Fruit fly (Drosophila melanogaster) whole organism, embryonic: ENCODE results near the gene CG13086.

Experiments used
- Adf1 ChIP-seq: fragments of 200-800 bp; sonication (Bioruptor generic); IDR thresholded peaks from 2 replicates; pipeline ENCODE4 v1.3.6; 2022; ENCODE audit warnings: missing biosample characterization, missing genetic modification characterization
- CG10209 ChIP-seq: fragments of 200-800 bp; sonication (Bioruptor generic); optimal IDR thresholded peaks from 3 replicates; lab custom pipeline; 2017; ENCODE audit warnings: missing biosample characterization, mild to moderate bottlenecking, missing genetic modification characterization, missing genetic modification reagents
- CG12219 ChIP-seq: fragments of 200-800 bp; sonication (Bioruptor generic); optimal IDR thresholded peaks from 3 replicates; lab custom pipeline; 2018; ENCODE audit warnings: missing biosample characterization, mild to moderate bottlenecking, missing genetic modification characterization
- CG14667 ChIP-seq: fragments of 200-800 bp; sonication (Bioruptor generic); IDR thresholded peaks from 2 replicates; pipeline ENCODE4 v1.3.6; 2022; ENCODE audit warnings: missing biosample characterization, missing genetic modification characterization
- CG17359 ChIP-seq: fragments of 200-800 bp; sonication (Bioruptor generic); optimal IDR thresholded peaks from 3 replicates; lab custom pipeline; 2018; ENCODE audit warnings: missing biosample characterization, mild to moderate bottlenecking, missing genetic modification characterization, moderate library complexity
- CG17568 ChIP-seq: fragments of 200-800 bp; sonication (Bioruptor generic); optimal IDR thresholded peaks from 2 replicates; lab custom pipeline; 2018; ENCODE audit warnings: missing biosample characterization, mild to moderate bottlenecking, missing genetic modification characterization, moderate library complexity
- CG17612 ChIP-seq: fragments of 200-800 bp; sonication (Bioruptor generic); IDR thresholded peaks from 2 replicates; pipeline ENCODE4 v1.3.6; 2022; ENCODE audit warnings: missing biosample characterization, missing genetic modification characterization
- CG17829 ChIP-seq: fragments of 200-800 bp; optimal IDR thresholded peaks from 2 replicates; lab custom pipeline; 2019; ENCODE audit warnings: missing biosample characterization, mild to moderate bottlenecking, missing genetic modification characterization, moderate library complexity
- CG2129 ChIP-seq: fragments of 200-800 bp; sonication (Bioruptor generic); IDR thresholded peaks from 2 replicates; pipeline ENCODE4 v1.3.6; 2022; ENCODE audit warnings: missing biosample characterization, missing genetic modification characterization; ENCODE audit not compliant: partially characterized antibody
- CG31388 ChIP-seq: fragments of 200-800 bp; sonication (Bioruptor generic); optimal IDR thresholded peaks from 2 replicates; lab custom pipeline; 2016; ENCODE audit warnings: missing biosample characterization, missing genetic modification characterization
- CG3163 ChIP-seq: fragments of 200-800 bp; sonication (Bioruptor generic); optimal IDR thresholded peaks from 3 replicates; lab custom pipeline; 2016; ENCODE audit warnings: missing biosample characterization, missing genetic modification characterization
- CG34422 ChIP-seq: fragments of 200-800 bp; sonication (Bioruptor generic); IDR thresholded peaks from 3 replicates; pipeline ENCODE4 v1.3.6; 2022; ENCODE audit warnings: missing biosample characterization, missing genetic modification characterization
- CG3995 ChIP-seq: fragments of 200-800 bp; sonication (Bioruptor generic); optimal IDR thresholded peaks from 3 replicates; lab custom pipeline; 2016; ENCODE audit warnings: missing biosample characterization, missing genetic modification characterization
- CG7271 ChIP-seq: fragments of 200-800 bp; sonication (Bioruptor generic); optimal IDR thresholded peaks from 2 replicates; lab custom pipeline; 2018; ENCODE audit warnings: missing biosample characterization, mild to moderate bottlenecking, missing genetic modification characterization, moderate library complexity
- CG7556 ChIP-seq: fragments of 200-800 bp; sonication (Bioruptor generic); optimal IDR thresholded peaks from 2 replicates; lab custom pipeline; 2017; ENCODE audit warnings: missing biosample characterization, mild to moderate bottlenecking, missing genetic modification characterization
- CG7839 ChIP-seq: fragments of 200-800 bp; sonication (Bioruptor generic); optimal IDR thresholded peaks from 3 replicates; lab custom pipeline; 2018; ENCODE audit warnings: missing biosample characterization, mild to moderate bottlenecking, missing genetic modification characterization, moderate library complexity
- CG8924 ChIP-seq: fragments of 200-800 bp; optimal IDR thresholded peaks from 3 replicates; lab custom pipeline; 2019; ENCODE audit warnings: missing biosample characterization, mild to moderate bottlenecking, missing genetic modification characterization, moderate library complexity
- CG9817 ChIP-seq: fragments of 200-800 bp; sonication (Bioruptor generic); optimal IDR thresholded peaks from 2 replicates; lab custom pipeline; 2018; ENCODE audit warnings: missing biosample characterization, mild to moderate bottlenecking, missing genetic modification characterization, moderate library complexity
- Dfd ChIP-seq, 2 experiments: fragments of >200 bp; optimal IDR thresholded peaks; 2 replicates each; lab custom pipeline; 2017; ENCODE audit warnings: missing biosample characterization in 2 of 2, missing genetic modification characterization in 2 of 2
- Doc3 ChIP-seq: fragments of 200-800 bp; sonication (Bioruptor generic); IDR thresholded peaks from 3 replicates; pipeline ENCODE4 v1.3.6; 2022; ENCODE audit warnings: missing biosample characterization, missing genetic modification characterization; ENCODE audit not compliant: partially characterized antibody
- E2f2 ChIP-seq: fragments of 200-800 bp; sonication (Bioruptor generic); IDR thresholded peaks from 2 replicates; pipeline ENCODE4 v1.3.6; 2022; ENCODE audit warnings: missing biosample characterization, missing genetic modification characterization
- Gsc ChIP-seq: fragments of 200-800 bp; sonication (Bioruptor generic); IDR thresholded peaks from 2 replicates; pipeline ENCODE4 v1.3.6; 2022; ENCODE audit warnings: missing biosample characterization, missing genetic modification characterization
- Kr ChIP-seq: fragments of 200-800 bp; sonication (Bioruptor generic); optimal IDR thresholded peaks from 2 replicates; lab custom pipeline; 2017; ENCODE audit warnings: missing biosample characterization, mild to moderate bottlenecking, missing genetic modification characterization
- MBD-R2 ChIP-seq: fragments of 200-800 bp; sonication (Bioruptor generic); IDR thresholded peaks from 2 replicates; pipeline ENCODE4 v1.3.6; 2022; ENCODE audit warnings: missing biosample characterization, missing genetic modification characterization
- Mes4 ChIP-seq: fragments of 200-800 bp; sonication (Bioruptor generic); optimal IDR thresholded peaks from 2 replicates; lab custom pipeline; 2016; ENCODE audit warnings: missing biosample characterization, missing genetic modification characterization
- Myb ChIP-seq: fragments of 200-800 bp; sonication (Bioruptor generic); optimal IDR thresholded peaks from 2 replicates; lab custom pipeline; 2016; ENCODE audit warnings: missing biosample characterization, missing genetic modification characterization
- Poxn ChIP-seq: fragments of 200-800 bp; sonication (Bioruptor generic); IDR thresholded peaks from 2 replicates; pipeline ENCODE4 v1.3.6; 2022; ENCODE audit warnings: missing biosample characterization, missing genetic modification characterization
- Sox102F ChIP-seq: fragments of 200-800 bp; sonication (Bioruptor generic); optimal IDR thresholded peaks from 2 replicates; lab custom pipeline; 2018; ENCODE audit warnings: missing biosample characterization, mild to moderate bottlenecking, missing genetic modification characterization, moderate library complexity
- Sry-β ChIP-seq: fragments of 200-800 bp; sonication (Bioruptor generic); optimal IDR thresholded peaks from 2 replicates; lab custom pipeline; 2018; ENCODE audit warnings: missing biosample characterization, mild to moderate bottlenecking, missing genetic modification characterization, moderate library complexity
- Usf ChIP-seq: fragments of 200-800 bp; sonication (Bioruptor generic); optimal IDR thresholded peaks from 2 replicates; lab custom pipeline; 2017; ENCODE audit warnings: missing genotype, missing biosample characterization, missing genetic modification characterization
- cato ChIP-seq: fragments of 200-800 bp; sonication (Bioruptor generic); optimal IDR thresholded peaks from 2 replicates; lab custom pipeline; 2016; ENCODE audit warnings: missing biosample characterization, missing genetic modification characterization, borderline replicate concordance
- chinmo ChIP-seq: fragments of 200-800 bp; sonication (Bioruptor generic); IDR thresholded peaks from 4 replicates; pipeline ENCODE4 v1.3.6; 2022; ENCODE audit warnings: missing biosample characterization, missing genetic modification characterization; ENCODE audit not compliant: partially characterized antibody
- croc ChIP-seq: fragments of 200-800 bp; sonication (Bioruptor generic); conservative IDR thresholded peaks from 3 replicates; pipeline ENCODE4 v1.3.6; 2022; ENCODE audit warnings: missing biosample characterization, missing genetic modification characterization
- fd96Cb ChIP-seq: fragments of 200-800 bp; sonication (Bioruptor generic); optimal IDR thresholded peaks from 2 replicates; lab custom pipeline; 2018; ENCODE audit warnings: missing biosample characterization, mild to moderate bottlenecking, missing genetic modification characterization, moderate library complexity
- kay ChIP-seq: fragments of 200-800 bp; sonication (Bioruptor generic); optimal IDR thresholded peaks from 2 replicates; lab custom pipeline; 2016; ENCODE audit warnings: missing biosample characterization, missing genetic modification characterization
- ken ChIP-seq: fragments of 200-800 bp; sonication (Bioruptor generic); IDR thresholded peaks from 3 replicates; pipeline ENCODE4 v1.3.6; 2022; ENCODE audit warnings: missing biosample characterization, missing genetic modification characterization
- klu ChIP-seq: fragments of 200-800 bp; sonication (Bioruptor generic); IDR thresholded peaks from 2 replicates; pipeline ENCODE4 v1.3.6; 2022; ENCODE audit warnings: missing biosample characterization, missing genetic modification characterization
- lov ChIP-seq, 2 experiments: fragments of 200-800 bp in 1 of 2; fragments of >200 bp in 1 of 2; sonication (Bioruptor generic) in 1 of 2; IDR thresholded peaks in 1 of 2; optimal IDR thresholded peaks in 1 of 2; 2 replicates in 1 of 2; 3 replicates in 1 of 2; pipeline versions ENCODE4 v1.3.6 to Lab custom; 2017 to 2022; ENCODE audit warnings: missing biosample characterization in 1 of 2, missing genetic modification characterization in 1 of 2
- nmo ChIP-seq: fragments of 200-800 bp; sonication (Bioruptor generic); optimal IDR thresholded peaks from 2 replicates; lab custom pipeline; 2018; ENCODE audit warnings: missing biosample characterization, mild to moderate bottlenecking, missing genetic modification characterization, moderate library complexity
- pb ChIP-seq: fragments of 200-800 bp; sonication (Bioruptor generic); optimal IDR thresholded peaks from 3 replicates; lab custom pipeline; 2016; ENCODE audit warnings: missing biosample characterization, missing genetic modification characterization
- pfk ChIP-seq: fragments of 200-800 bp; sonication (Bioruptor generic); optimal IDR thresholded peaks from 2 replicates; lab custom pipeline; 2018; ENCODE audit warnings: missing biosample characterization, mild to moderate bottlenecking, missing genetic modification characterization, moderate library complexity
- repo ChIP-seq: fragments of 200-800 bp; sonication (Bioruptor generic); optimal IDR thresholded peaks from 2 replicates; lab custom pipeline; 2016; ENCODE audit warnings: missing biosample characterization, missing genetic modification characterization
- salm ChIP-seq: fragments of 200-800 bp; sonication (Bioruptor generic); optimal IDR thresholded peaks from 2 replicates; lab custom pipeline; 2018; ENCODE audit warnings: missing biosample characterization, mild to moderate bottlenecking, missing genetic modification characterization
- schlank ChIP-seq: fragments of 200-800 bp; sonication (Bioruptor generic); optimal IDR thresholded peaks from 2 replicates; lab custom pipeline; 2018; ENCODE audit warnings: missing biosample characterization, mild to moderate bottlenecking, missing genetic modification characterization
- sens ChIP-seq: fragments of 200-800 bp; sonication (Bioruptor generic); peaks from one replicate; lab custom pipeline; 2016; ENCODE audit warnings: missing biosample characterization, missing genetic modification characterization
- sima ChIP-seq: fragments of 200-800 bp; sonication (Bioruptor generic); optimal IDR thresholded peaks from 2 replicates; lab custom pipeline; 2016; ENCODE audit warnings: missing biosample characterization, missing genetic modification characterization
- stwl ChIP-seq: fragments of 200-800 bp; sonication (Bioruptor generic); optimal IDR thresholded peaks from 3 replicates; lab custom pipeline; 2018; ENCODE audit warnings: missing biosample characterization, mild to moderate bottlenecking, missing genetic modification characterization, moderate library complexity
- trem ChIP-seq: fragments of 200-800 bp; optimal IDR thresholded peaks from 3 replicates; lab custom pipeline; 2019; ENCODE audit warnings: missing biosample characterization, mild to moderate bottlenecking, missing genetic modification characterization, moderate library complexity
- usp ChIP-seq: fragments of >200 bp; optimal IDR thresholded peaks from 2 replicates; lab custom pipeline; 2017; ENCODE audit warnings: missing biosample characterization, missing genetic modification characterization
- wdn ChIP-seq: fragments of 200-800 bp; sonication (Bioruptor generic); IDR thresholded peaks from 2 replicates; pipeline ENCODE4 v1.3.6; 2022; ENCODE audit warnings: missing biosample characterization, missing genetic modification characterization
- zfh1 ChIP-seq: fragments of 200-800 bp; sonication (Bioruptor generic); IDR thresholded peaks from 3 replicates; pipeline ENCODE4 v1.3.6; 2022; ENCODE audit warnings: missing biosample characterization, missing genetic modification characterization

CG13086 gene

DNA sequence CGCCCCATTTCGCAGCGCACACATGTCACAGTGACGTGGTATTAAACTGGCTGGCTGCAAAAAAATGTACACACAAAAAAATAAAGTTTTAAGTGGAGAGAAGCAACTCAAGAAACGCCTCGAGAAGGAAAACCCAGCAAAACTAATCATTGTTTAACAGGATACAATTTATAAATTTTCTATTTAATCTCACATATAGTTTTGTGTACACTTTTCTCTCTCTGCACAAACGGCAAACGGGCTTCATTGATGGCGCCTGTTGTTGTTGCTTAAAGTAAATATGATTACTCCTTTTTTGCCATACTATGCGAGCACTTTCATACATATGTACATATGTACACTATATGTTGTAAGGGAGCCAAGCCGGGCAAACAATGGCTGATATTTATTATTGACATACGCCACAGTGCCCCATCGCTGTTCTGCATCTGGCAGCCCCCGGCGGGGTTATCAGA lies 6.1 kb upstream of the CG13086 start (continued):
- no peak for TF ChIP-seq CG3995 (GFP tag; lab: Kevin White, UChicago)
- no peak for TF ChIP-seq lov (optimal IDR thresholded peaks at IDR 0.05; lab: Kevin White, UChicago)
- TF ChIP-seq lov (GFP tag; IDR thresholded peaks at IDR 0.05; lab: Robert Waterston, UW) = no peak
- no peak for TF ChIP-seq chinmo
- TF ChIP-seq E2f2 (GFP tag; lab: Robert Waterston, UW) = peak; percentile 31; the same call in 1 of the 2 replicates
- peak; percentile 69; the same call in 2 of the 3 replicates for TF ChIP-seq ken (GFP tag; lab: Robert Waterston, UW)
- TF ChIP-seq zfh1 = peak; percentile 61
- TF ChIP-seq CG17829 (tag; lab: Kevin White, UChicago) = peak; percentile 39
- TF ChIP-seq sens = peak; percentile 96
- TF ChIP-seq Dfd (GFP tag; optimal IDR thresholded peaks at IDR 0.05; lab: Kevin White, UChicago) = no peak
- no peak for TF ChIP-seq repo (GFP tag; lab: Kevin White, UChicago)
- peak; percentile 16 for TF ChIP-seq CG8924
- peak; percentile 49 for TF ChIP-seq CG7556
- TF ChIP-seq salm (tag; lab: Kevin White, UChicago) = no peak
- TF ChIP-seq schlank (tag; lab: Kevin White, UChicago) = no peak
- no peak for TF ChIP-seq wdn (GFP tag; lab: Robert Waterston, UW)
- no peak for TF ChIP-seq CG17612
- TF ChIP-seq trem (tag; lab: Kevin White, UChicago) = peak; percentile 38
- peak; percentile 41 for TF ChIP-seq CG3163
- no peak for TF ChIP-seq cato
- peak; percentile 55 for TF ChIP-seq CG17359
- peak; percentile 19 for TF ChIP-seq Sry-β (GFP tag; lab: Kevin White, UChicago)
- TF ChIP-seq CG2129 (GFP tag; lab: Robert Waterston, UW) = no peak
- no peak for TF ChIP-seq CG17568 (GFP tag; lab: Kevin White, UChicago)
- peak; percentile 58 for TF ChIP-seq CG10209 (GFP tag; lab: Kevin White, UChicago)
- TF ChIP-seq Mes4 (GFP tag; lab: Kevin White, UChicago) = peak; percentile 53
- peak; percentile 29 for TF ChIP-seq kay (GFP tag; lab: Kevin White, UChicago)
- no peak for TF ChIP-seq Gsc
- TF ChIP-seq croc (GFP tag; lab: Robert Waterston, UW) = no peak; the same call in 2 of the 3 replicates
- TF ChIP-seq CG34422 (GFP tag; lab: Robert Waterston, UW) = peak; percentile 27; the same call in 1 of the 3 replicates
- no peak for TF ChIP-seq pfk (GFP tag; lab: Kevin White, UChicago)
- no peak for TF ChIP-seq MBD-R2 (GFP tag; lab: Robert Waterston, UW)
- peak; percentile 10 for TF ChIP-seq Myb (GFP tag; lab: Kevin White, UChicago)
- peak; percentile 10 for TF ChIP-seq CG7271 (tag; lab: Kevin White, UChicago)
- no peak for TF ChIP-seq usp (GFP tag; lab: Kevin White, UChicago)
- TF ChIP-seq CG31388 = peak; percentile 62
- TF ChIP-seq stwl = no peak
- TF ChIP-seq klu (GFP tag; lab: Robert Waterston, UW) = no peak
- no peak for TF ChIP-seq pb (GFP tag; lab: Kevin White, UChicago)
- TF ChIP-seq Usf = no peak
- TF ChIP-seq Kr (GFP tag; lab: Kevin White, UChicago) = peak; percentile 68
- TF ChIP-seq sima = peak; percentile 39
- TF ChIP-seq fd96Cb (tag; lab: Kevin White, UChicago) = peak; percentile 58
- peak; percentile 75 for TF ChIP-seq Sox102F (GFP tag; lab: Kevin White, UChicago)
- TF ChIP-seq CG9817 (tag; lab: Kevin White, UChicago) = no peak
- TF ChIP-seq CG7839 (tag; lab: Kevin White, UChicago) = peak; percentile 45
- no peak for TF ChIP-seq Doc3
- no peak for TF ChIP-seq CG14667
- TF ChIP-seq nmo (GFP tag; lab: Kevin White, UChicago) = peak; percentile 60
- no peak for TF ChIP-seq CG12219 (GFP tag; lab: Kevin White, UChicago)
- TF ChIP-seq Adf1 (GFP tag; lab: Robert Waterston, UW) = no peak
- no peak for TF ChIP-seq Poxn (GFP tag; lab: Robert Waterston, UW)
